Fruit fly (Drosophila melanogaster) S2 (cell line): ENCODE data around the gene Caf1-55.

Experiments used
- CG8478 ChIP-seq: fragments of >200 bp; optimal IDR thresholded peaks from 2 replicates; lab custom pipeline; 2018
- CTCF ChIP-seq, 2 experiments: fragments of >200 bp; optimal IDR thresholded peaks; 2 replicates each; lab custom pipeline; 2018

- TF ChIP-seq CG8478 (lab: Kevin White, UChicago) (no peak), CTCF (optimal IDR thresholded peaks at IDR 0.05; lab: Kevin White, UChicago) (no peak)
Measured at dm6 chr3R:15262710-15263672, 37.6 kb downstream of the Caf1-55 start, which contains the start of the genes eIF2gamma and Set.
